Worm (Caenorhabditis elegans) whole organism, late embryonic: ENCODE measurements around the gene unc-129.

ENCODE experiments used
- T23F11.4 ChIP-seq: fragments of 200-800 bp; sonication (Bioruptor generic); optimal IDR thresholded peaks from 2 replicates; lab custom pipeline; 2018; ENCODE audit warnings: mild to moderate bottlenecking, missing genetic modification characterization, missing compliant biosample characterization
- ama-1 ChIP-seq: fragments of 150-350 bp; optimal IDR thresholded peaks from 2 replicates; lab custom pipeline; 2014
- ceh-18 ChIP-seq: sonication (generic microtip); optimal IDR thresholded peaks from 2 replicates; lab custom pipeline; 2016; ENCODE audit warnings: missing genetic modification characterization, missing compliant biosample characterization
- ceh-31 ChIP-seq: sonication (generic microtip); optimal IDR thresholded peaks from 2 replicates; lab custom pipeline; 2016; ENCODE audit warnings: missing genetic modification characterization, missing compliant biosample characterization
- ets-4 ChIP-seq: sonication (generic microtip); optimal IDR thresholded peaks from 2 replicates; lab custom pipeline; 2016; ENCODE audit warnings: missing genetic modification characterization, missing compliant biosample characterization
- fkh-6 ChIP-seq: sonication (generic microtip); optimal IDR thresholded peaks from 2 replicates; lab custom pipeline; 2016; ENCODE audit warnings: missing genetic modification characterization, missing compliant biosample characterization
- hlh-30 ChIP-seq: sonication (generic microtip); optimal IDR thresholded peaks from 2 replicates; lab custom pipeline; 2017; ENCODE audit warnings: antibody characterized with exemption, missing genetic modification characterization, missing compliant biosample characterization; ENCODE audit not compliant: insufficient read depth
- hlh-6 ChIP-seq: sonication (generic microtip); optimal IDR thresholded peaks from 2 replicates; lab custom pipeline; 2016; ENCODE audit warnings: missing genotype, missing genetic modification characterization, missing compliant biosample characterization
- hlh-8 ChIP-seq: sonication (generic microtip); optimal IDR thresholded peaks from 2 replicates; lab custom pipeline; 2016; ENCODE audit warnings: missing genotype, missing genetic modification characterization, missing compliant biosample characterization
- lin-11 ChIP-seq: fragments of 200-800 bp; sonication (Bioruptor generic); optimal IDR thresholded peaks from 2 replicates; lab custom pipeline; 2018; ENCODE audit warnings: mild to moderate bottlenecking, missing genetic modification characterization, missing compliant biosample characterization
- unc-42 ChIP-seq: sonication (generic microtip); optimal IDR thresholded peaks from 2 replicates; lab custom pipeline; 2016; ENCODE audit warnings: missing genotype, missing genetic modification characterization, missing compliant biosample characterization

DNA sequence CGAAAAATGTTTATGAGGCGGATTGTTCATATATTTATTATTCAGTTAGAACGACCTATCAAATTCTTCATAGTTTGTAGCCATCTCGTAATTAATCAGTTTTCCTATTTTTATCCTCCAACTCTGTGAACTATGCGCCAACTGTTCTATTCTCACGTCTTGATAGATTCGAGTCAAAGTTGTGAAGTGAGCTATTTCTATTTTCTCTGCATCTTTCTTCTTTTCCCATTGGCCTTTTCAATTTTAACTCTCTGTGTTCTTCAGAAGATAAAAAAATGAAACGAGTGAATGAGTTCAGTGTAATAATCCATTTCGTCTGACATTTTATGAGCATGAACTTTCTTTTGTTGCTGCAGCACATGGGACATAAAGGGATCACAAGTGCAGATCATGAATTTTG, 27.2 kb downstream of the unc-129 start:
- TF ChIP-seq T23F11.4 (GFP tag; lab: Kevin White, UChicago) (no peak), unc-42 (tag; lab: Kevin White, UChicago) (no peak), hlh-6 (tag; lab: Kevin White, UChicago) (no peak), hlh-8 (no peak), ama-1 (lab: Kevin White, UChicago) (no peak), ets-4 (no peak), lin-11 (no peak), ceh-31 (tag; lab: Kevin White, UChicago) (no peak), fkh-6 (no peak), hlh-30 (no peak), ceh-18 (tag; lab: Kevin White, UChicago) (peak; percentile 20)
